Fruit fly (Drosophila melanogaster) whole organism, embryonic: ENCODE measurements around the gene Pits.

Experiments used
- Adf1 ChIP-seq: fragments of 200-800 bp; sonication (Bioruptor generic); IDR thresholded peaks from 2 replicates; pipeline ENCODE4 v1.3.6; 2022; ENCODE audit warnings: missing biosample characterization, missing genetic modification characterization
- C15 ChIP-seq: fragments of 200-800 bp; sonication (Bioruptor generic); IDR thresholded peaks from 3 replicates; pipeline ENCODE4 v1.3.6; 2022; ENCODE audit warnings: missing biosample characterization, missing genetic modification characterization
- CG10209 ChIP-seq: fragments of 200-800 bp; sonication (Bioruptor generic); optimal IDR thresholded peaks from 3 replicates; lab custom pipeline; 2017; ENCODE audit warnings: missing biosample characterization, mild to moderate bottlenecking, missing genetic modification characterization, missing genetic modification reagents
- CG10366 ChIP-seq: fragments of 200-800 bp; sonication (Bioruptor generic); IDR thresholded peaks from 2 replicates; pipeline ENCODE4 v1.3.6; 2022; ENCODE audit warnings: missing biosample characterization, missing genetic modification characterization
- CG10431 ChIP-seq: fragments of 200-800 bp; sonication (Bioruptor generic); optimal IDR thresholded peaks from 3 replicates; lab custom pipeline; 2018; ENCODE audit warnings: missing biosample characterization, mild to moderate bottlenecking, missing genetic modification characterization
- CG11723 ChIP-seq: fragments of 200-800 bp; sonication (Bioruptor generic); optimal IDR thresholded peaks from 2 replicates; lab custom pipeline; 2017; ENCODE audit warnings: missing biosample characterization, mild to moderate bottlenecking, missing genetic modification characterization
- CG12071 ChIP-seq: fragments of 200-800 bp; sonication (Bioruptor generic); optimal IDR thresholded peaks from 3 replicates; lab custom pipeline; 2018; ENCODE audit warnings: missing biosample characterization, mild to moderate bottlenecking, missing genetic modification characterization
- CG13296 ChIP-seq: fragments of 200-800 bp; sonication (Bioruptor generic); optimal IDR thresholded peaks from 3 replicates; lab custom pipeline; 2018; ENCODE audit warnings: missing biosample characterization, mild to moderate bottlenecking, missing genetic modification characterization
- CG15479 ChIP-seq: fragments of 200-800 bp; sonication (Bioruptor generic); optimal IDR thresholded peaks from 3 replicates; lab custom pipeline; 2019; ENCODE audit warnings: missing biosample characterization, mild to moderate bottlenecking, missing genetic modification characterization, moderate library complexity
- CG15696 ChIP-seq: fragments of 200-800 bp; sonication (Bioruptor generic); optimal IDR thresholded peaks from 2 replicates; lab custom pipeline; 2019; ENCODE audit warnings: missing biosample characterization, mild to moderate bottlenecking, missing genetic modification characterization, moderate library complexity
- CG2875 ChIP-seq: fragments of 200-800 bp; sonication (Bioruptor generic); optimal IDR thresholded peaks from 2 replicates; lab custom pipeline; 2017; ENCODE audit warnings: missing biosample characterization, mild to moderate bottlenecking, missing genetic modification characterization, missing genetic modification reagents
- CG3065 ChIP-seq: fragments of 200-800 bp; sonication (Bioruptor generic); optimal IDR thresholded peaks from 2 replicates; lab custom pipeline; 2016; ENCODE audit warnings: missing biosample characterization, missing genetic modification characterization
- CG33557 ChIP-seq: fragments of 200-800 bp; sonication (Bioruptor generic); optimal IDR thresholded peaks from 2 replicates; lab custom pipeline; 2019; ENCODE audit warnings: missing biosample characterization, mild to moderate bottlenecking, missing genetic modification characterization, moderate library complexity
- CG3726 ChIP-seq: fragments of 200-800 bp; sonication (Bioruptor generic); IDR thresholded peaks from 3 replicates; pipeline ENCODE4, ENCODE4 v1.3.6; 2022; ENCODE audit warnings: missing biosample characterization, missing genetic modification characterization
- CG3838 ChIP-seq: fragments of 200-800 bp; sonication (Bioruptor generic); optimal IDR thresholded peaks from 3 replicates; lab custom pipeline; 2016; ENCODE audit warnings: missing biosample characterization, missing genetic modification characterization
- CG4617 ChIP-seq: fragments of 200-800 bp; sonication (Bioruptor generic); optimal IDR thresholded peaks from 3 replicates; lab custom pipeline; 2016; ENCODE audit warnings: missing biosample characterization, missing genetic modification characterization, borderline replicate concordance
- CG4854 ChIP-seq: fragments of 200-800 bp; sonication (Bioruptor generic); optimal IDR thresholded peaks from 2 replicates; lab custom pipeline; 2016; ENCODE audit warnings: missing biosample characterization, missing genetic modification characterization, inconsistent platforms
- CG5180 ChIP-seq: fragments of 200-800 bp; sonication (Bioruptor generic); optimal IDR thresholded peaks from 3 replicates; lab custom pipeline; 2017; ENCODE audit warnings: missing biosample characterization, missing genetic modification characterization, mild to moderate bottlenecking, moderate library complexity, missing genetic modification reagents
- CG6854 ChIP-seq: fragments of 200-800 bp; sonication (Bioruptor generic); optimal IDR thresholded peaks from 3 replicates; lab custom pipeline; 2017; ENCODE audit warnings: missing biosample characterization, mild to moderate bottlenecking, missing genetic modification characterization
- CG7556 ChIP-seq: fragments of 200-800 bp; sonication (Bioruptor generic); optimal IDR thresholded peaks from 2 replicates; lab custom pipeline; 2017; ENCODE audit warnings: missing biosample characterization, mild to moderate bottlenecking, missing genetic modification characterization
- CG7963 ChIP-seq: fragments of 200-800 bp; sonication (Bioruptor generic); IDR thresholded peaks from 3 replicates; pipeline ENCODE4 v1.3.6; 2022; ENCODE audit warnings: missing biosample characterization, missing genetic modification characterization; ENCODE audit not compliant: partially characterized antibody
- CG8359 ChIP-seq: fragments of 200-800 bp; sonication (Bioruptor generic); optimal IDR thresholded peaks from 2 replicates; lab custom pipeline; 2017; ENCODE audit warnings: missing biosample characterization, mild to moderate bottlenecking, missing genetic modification characterization, borderline replicate concordance
- CG8388 ChIP-seq: fragments of 200-800 bp; sonication (Bioruptor generic); optimal IDR thresholded peaks from 2 replicates; lab custom pipeline; 2019; ENCODE audit warnings: missing biosample characterization, mild to moderate bottlenecking, missing genetic modification characterization, moderate library complexity
- CG8478 ChIP-seq: fragments of >200 bp; optimal IDR thresholded peaks from 2 replicates; lab custom pipeline; 2018
- D19A ChIP-seq: fragments of 200-800 bp; optimal IDR thresholded peaks from 3 replicates; lab custom pipeline; 2019; ENCODE audit warnings: missing biosample characterization, mild to moderate bottlenecking, missing genetic modification characterization, moderate library complexity
- E2f2 ChIP-seq: fragments of 200-800 bp; sonication (Bioruptor generic); IDR thresholded peaks from 2 replicates; pipeline ENCODE4 v1.3.6; 2022; ENCODE audit warnings: missing biosample characterization, missing genetic modification characterization
- Hr78 ChIP-seq, 2 experiments: fragments of 200-800 bp in 1 of 2; fragments of >200 bp in 1 of 2; sonication (Bioruptor generic) in 1 of 2; optimal IDR thresholded peaks; 2 replicates each; lab custom pipeline; 2017 to 2019; ENCODE audit warnings: missing biosample characterization in 2 of 2, missing genetic modification characterization in 2 of 2, mild to moderate bottlenecking in 1 of 2, moderate library complexity in 1 of 2
- Jarid2 ChIP-seq: fragments of 200-800 bp; sonication (Bioruptor generic); optimal IDR thresholded peaks from 3 replicates; lab custom pipeline; 2017; ENCODE audit warnings: mild to moderate bottlenecking, missing biosample characterization, missing genetic modification reagents, missing genetic modification characterization
- Mad ChIP-seq: fragments of 200-800 bp; sonication (Bioruptor generic); optimal IDR thresholded peaks from 2 replicates; lab custom pipeline; 2016; ENCODE audit warnings: missing biosample characterization, missing genetic modification characterization
- Mes4 ChIP-seq: fragments of 200-800 bp; sonication (Bioruptor generic); optimal IDR thresholded peaks from 2 replicates; lab custom pipeline; 2016; ENCODE audit warnings: missing biosample characterization, missing genetic modification characterization
- NFAT ChIP-seq: fragments of 200-800 bp; sonication (Bioruptor generic); IDR thresholded peaks from 2 replicates; pipeline ENCODE4 v1.3.6; 2022; ENCODE audit warnings: missing biosample characterization, missing genetic modification characterization
- Nf-YA ChIP-seq: fragments of 200-800 bp; sonication (Bioruptor generic); IDR thresholded peaks from 2 replicates; pipeline ENCODE4 v1.3.6; 2022; ENCODE audit warnings: missing biosample characterization, missing genetic modification characterization
- Poxn ChIP-seq: fragments of 200-800 bp; sonication (Bioruptor generic); IDR thresholded peaks from 2 replicates; pipeline ENCODE4 v1.3.6; 2022; ENCODE audit warnings: missing biosample characterization, missing genetic modification characterization
- Scr ChIP-seq: fragments of 200-800 bp; sonication (Bioruptor generic); IDR thresholded peaks from 2 replicates; pipeline ENCODE4 v1.3.6; 2022; ENCODE audit warnings: missing biosample characterization, missing genetic modification characterization; ENCODE audit not compliant: partially characterized antibody
- amos ChIP-seq: fragments of 200-800 bp; sonication (Bioruptor generic); IDR thresholded peaks from 2 replicates; pipeline ENCODE4 v1.3.6; 2022; ENCODE audit warnings: missing biosample characterization, missing genetic modification characterization; ENCODE audit not compliant: partially characterized antibody
- ara ChIP-seq: fragments of 200-800 bp; sonication (Bioruptor generic); IDR thresholded peaks from 2 replicates; pipeline ENCODE4 v1.3.6; 2022; ENCODE audit warnings: missing biosample characterization, missing genetic modification characterization
- bbx ChIP-seq: fragments of 200-800 bp; sonication (Bioruptor generic); IDR thresholded peaks from 2 replicates; pipeline ENCODE4 v1.3.6; 2022; ENCODE audit warnings: missing biosample characterization, missing genetic modification characterization; ENCODE audit not compliant: partially characterized antibody
- bsh ChIP-seq, 2 experiments: fragments of 200-800 bp; sonication (Bioruptor generic); optimal IDR thresholded peaks; 2 replicates each; lab custom pipeline; 2017 to 2018; ENCODE audit warnings: mild to moderate bottlenecking in 2 of 2, missing biosample characterization in 2 of 2, missing genetic modification characterization in 2 of 2, moderate library complexity in 1 of 2
- dysf ChIP-seq: fragments of 200-800 bp; sonication (Bioruptor generic); IDR thresholded peaks from 3 replicates; pipeline ENCODE4 v1.3.6; 2022; ENCODE audit warnings: missing biosample characterization, missing genetic modification characterization
- eve ChIP-seq, 2 experiments: fragments of >200 bp; optimal IDR thresholded peaks; 2 replicates each; lab custom pipeline; 2017; ENCODE audit warnings: missing biosample characterization in 2 of 2, missing genetic modification characterization in 2 of 2
- lola ChIP-seq, 3 experiments: fragments of >200 bp in 2 of 3; fragments of 200-800 bp in 1 of 3; sonication (Bioruptor generic) in 1 of 3; optimal IDR thresholded peaks; 2 replicates each; lab custom pipeline; 2017 to 2019; ENCODE audit warnings: missing biosample characterization in 3 of 3, missing genetic modification characterization in 3 of 3, mild to moderate bottlenecking in 1 of 3, moderate library complexity in 1 of 3
- luna ChIP-seq: fragments of 200-800 bp; sonication (Bioruptor generic); optimal IDR thresholded peaks from 2 replicates; lab custom pipeline; 2016; ENCODE audit warnings: missing biosample characterization, missing genetic modification characterization
- nerfin-2 ChIP-seq: fragments of 200-800 bp; sonication (Bioruptor generic); IDR thresholded peaks from 2 replicates; pipeline ENCODE4 v1.3.6; 2022; ENCODE audit warnings: missing biosample characterization, missing genetic modification characterization; ENCODE audit not compliant: partially characterized antibody
- odd ChIP-seq: fragments of 200-800 bp; sonication (Bioruptor generic); optimal IDR thresholded peaks from 2 replicates; lab custom pipeline; 2017; ENCODE audit warnings: missing biosample characterization, mild to moderate bottlenecking, missing genetic modification characterization
- p53 ChIP-seq: fragments of 200-800 bp; sonication (Bioruptor generic); optimal IDR thresholded peaks from 2 replicates; lab custom pipeline; 2016; ENCODE audit warnings: missing biosample characterization, missing genetic modification characterization
- sd ChIP-seq: fragments of 200-800 bp; sonication (Bioruptor generic); optimal IDR thresholded peaks from 3 replicates; lab custom pipeline; 2018; ENCODE audit warnings: missing biosample characterization, mild to moderate bottlenecking, missing genetic modification characterization, moderate library complexity
- trem ChIP-seq: fragments of 200-800 bp; optimal IDR thresholded peaks from 3 replicates; lab custom pipeline; 2019; ENCODE audit warnings: missing biosample characterization, mild to moderate bottlenecking, missing genetic modification characterization, moderate library complexity
- trh ChIP-seq: fragments of 200-800 bp; sonication (Bioruptor generic); optimal IDR thresholded peaks from 2 replicates; lab custom pipeline; 2016; ENCODE audit warnings: missing biosample characterization, missing genetic modification characterization
- tup ChIP-seq: fragments of 200-800 bp; sonication (Bioruptor generic); optimal IDR thresholded peaks from 2 replicates; lab custom pipeline; 2016; ENCODE audit warnings: missing biosample characterization, mild to moderate bottlenecking, missing genetic modification characterization, moderate library complexity

Pits gene

DNA sequence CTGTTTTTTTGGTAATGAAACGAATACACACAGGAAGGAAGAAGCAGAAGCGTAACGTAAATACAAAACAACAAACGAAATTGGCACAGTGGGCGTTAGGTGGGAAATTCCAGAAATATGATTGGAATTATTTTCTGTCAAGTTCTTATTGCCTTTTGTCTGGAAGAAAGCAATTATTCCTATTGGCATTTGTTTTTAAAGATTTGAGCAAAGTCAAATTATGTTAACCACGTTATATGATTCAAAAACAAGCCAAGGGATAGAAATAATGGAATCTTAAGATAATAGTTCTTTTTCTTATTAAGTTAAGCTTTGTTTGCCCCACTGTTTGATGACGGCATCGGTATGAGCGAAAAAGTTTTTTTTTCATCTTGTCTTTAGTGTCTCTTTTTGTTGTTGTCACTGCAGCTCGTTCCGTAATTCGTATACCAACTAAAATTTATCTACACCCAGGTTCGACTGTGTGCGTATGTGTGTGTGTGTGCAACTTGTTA is 3.4 kb downstream of the Pits start (continued):
- no peak for TF ChIP-seq CG15479 (GFP tag; lab: Kevin White, UChicago)
- TF ChIP-seq CG13296 (GFP tag; lab: Kevin White, UChicago), result peak; percentile 96
- TF ChIP-seq ara (GFP tag; lab: Robert Waterston, UW), result peak; percentile 83
- peak; percentile 90; the same call in 2 of the 3 replicates for TF ChIP-seq CG3726 (GFP tag; lab: Robert Waterston, UW)
- no peak for TF ChIP-seq CG8478
- TF ChIP-seq CG8359 (GFP tag; lab: Kevin White, UChicago), result peak; percentile 84
- no peak for TF ChIP-seq bbx
- TF ChIP-seq luna (GFP tag; lab: Kevin White, UChicago), result peak; percentile 71
- peak; percentile 86 for TF ChIP-seq Nf-YA
- TF ChIP-seq CG5180 (GFP tag; lab: Kevin White, UChicago), result peak; percentile 86
- TF ChIP-seq Mad, result peak; percentile 93
- TF ChIP-seq CG6854 (GFP tag; lab: Kevin White, UChicago), result peak; percentile 95
- no peak for TF ChIP-seq Scr (GFP tag; lab: Robert Waterston, UW)
- peak; percentile 97 for TF ChIP-seq CG7556 (GFP tag; lab: Kevin White, UChicago)
- TF ChIP-seq Mes4 (GFP tag; lab: Kevin White, UChicago), result peak; percentile 92
- peak; percentile 84 for TF ChIP-seq NFAT
- TF ChIP-seq trem (tag; lab: Kevin White, UChicago), result peak; percentile 85
- TF ChIP-seq sd (tag; lab: Kevin White, UChicago), result peak; percentile 75
- peak; percentile 78 for TF ChIP-seq CG3065 (GFP tag; lab: Kevin White, UChicago)
- peak; percentile 62 for TF ChIP-seq CG10431 (GFP tag; lab: Kevin White, UChicago)
- peak; percentile 89 for TF ChIP-seq D19A (tag; lab: Kevin White, UChicago)
- TF ChIP-seq CG11723 (GFP tag; lab: Kevin White, UChicago), result peak; percentile 92
- peak; percentile 62 for TF ChIP-seq CG33557 (GFP tag; lab: Kevin White, UChicago)
- peak; percentile 44 for TF ChIP-seq Adf1 (GFP tag; lab: Robert Waterston, UW)
- TF ChIP-seq amos (GFP tag; lab: Robert Waterston, UW), result no peak; the same call in 1 of the 2 replicates
- peak; percentile 92 for TF ChIP-seq CG2875 (GFP tag; lab: Kevin White, UChicago)
- TF ChIP-seq odd (GFP tag; lab: Kevin White, UChicago), result peak; percentile 93
- peak in 1 of 2 experiments; percentile 98 for TF ChIP-seq eve (GFP tag; optimal IDR thresholded peaks at IDR 0.05; lab: Kevin White, UChicago)
- peak; percentile 81 for TF ChIP-seq CG15696 (tag; lab: Kevin White, UChicago)
- peak; percentile 68; the same call in 1 of the 2 replicates for TF ChIP-seq Poxn (GFP tag; lab: Robert Waterston, UW)
- no peak for TF ChIP-seq nerfin-2 (GFP tag; lab: Robert Waterston, UW)
- TF ChIP-seq CG12071 (GFP tag; lab: Kevin White, UChicago), result peak; percentile 92
- peak; percentile 92 for TF ChIP-seq CG8388 (GFP tag; lab: Kevin White, UChicago)
- TF ChIP-seq lola (GFP tag; optimal IDR thresholded peaks at IDR 0.05; lab: Kevin White, UChicago), result peak in 1 of 3 experiments; percentile 84
- TF ChIP-seq CG4854 (GFP tag; lab: Kevin White, UChicago), result peak; percentile 95
- TF ChIP-seq CG7963 (GFP tag; lab: Robert Waterston, UW), result no peak
- peak; percentile 79 for TF ChIP-seq Jarid2 (GFP tag; lab: Kevin White, UChicago)
- peak; percentile 96 for TF ChIP-seq dysf (GFP tag; lab: Robert Waterston, UW)
- TF ChIP-seq bsh (GFP tag; optimal IDR thresholded peaks at IDR 0.05; lab: Kevin White, UChicago), result peak; percentile 93 to 94
- peak in 1 of 2 experiments; percentile 76 for TF ChIP-seq Hr78 (GFP tag; optimal IDR thresholded peaks at IDR 0.05; lab: Kevin White, UChicago)
- TF ChIP-seq CG10209 (GFP tag; lab: Kevin White, UChicago), result peak; percentile 96
- TF ChIP-seq trh, result peak; percentile 88
- peak; percentile 77 for TF ChIP-seq E2f2 (GFP tag; lab: Robert Waterston, UW)
- TF ChIP-seq p53, result peak; percentile 84
- TF ChIP-seq CG10366 (GFP tag; lab: Robert Waterston, UW), result peak; percentile 88
- TF ChIP-seq C15, result peak; percentile 85
- TF ChIP-seq CG4617 (GFP tag; lab: Kevin White, UChicago), result peak; percentile 69
- TF ChIP-seq CG3838 (GFP tag; lab: Kevin White, UChicago), result peak; percentile 88
- peak; percentile 80 for TF ChIP-seq tup (GFP tag; lab: Kevin White, UChicago)
